Worm (Caenorhabditis elegans) whole organism, mixed stage, embryonic: ENCODE data around the gene R11E3.2.

Experiments
- M03D4.4 ChIP-seq: sonication (generic microtip); optimal IDR thresholded peaks from 2 replicates; lab custom pipeline; 2017; ENCODE audit warnings: mild to moderate bottlenecking, missing genetic modification characterization, missing compliant biosample characterization
- bed-3 ChIP-seq: fragments of 200-800 bp; sonication (Bioruptor generic); optimal IDR thresholded peaks from 3 replicates; lab custom pipeline; 2018; ENCODE audit warnings: mild to moderate bottlenecking, missing genetic modification characterization, moderate library complexity, missing compliant biosample characterization
- blmp-1 ChIP-seq: fragments of 150-350 bp; optimal IDR thresholded peaks from 2 replicates; lab custom pipeline; 2014; ENCODE audit warnings: missing biosample characterization, missing genetic modification characterization
- ceh-39 ChIP-seq: fragments of 150-350 bp; optimal IDR thresholded peaks from 2 replicates; lab custom pipeline; 2014; ENCODE audit warnings: missing biosample characterization, missing genetic modification characterization
- ceh-83 ChIP-seq: fragments of 200-800 bp; sonication (Bioruptor generic); optimal IDR thresholded peaks from 2 replicates; lab custom pipeline; 2018; ENCODE audit warnings: mild to moderate bottlenecking, missing genetic modification characterization, missing compliant biosample characterization
- cnd-1 ChIP-seq: fragments of 200-800 bp; sonication (Bioruptor generic); optimal IDR thresholded peaks from 2 replicates; lab custom pipeline; 2018; ENCODE audit warnings: mild to moderate bottlenecking, missing genetic modification characterization, missing compliant biosample characterization
- drap-1 ChIP-seq: fragments of 200-800 bp; sonication (Bioruptor generic); optimal IDR thresholded peaks from 3 replicates; lab custom pipeline; 2018; ENCODE audit warnings: mild to moderate bottlenecking, missing genetic modification characterization, missing compliant biosample characterization
- elt-3 ChIP-seq: fragments of 150-350 bp; optimal IDR thresholded peaks from 2 replicates; lab custom pipeline; 2014; ENCODE audit warnings: missing biosample characterization, missing genetic modification characterization
- flh-1 ChIP-seq: fragments of 200-800 bp; sonication (Bioruptor generic); optimal IDR thresholded peaks from 2 replicates; lab custom pipeline; 2018; ENCODE audit warnings: mild to moderate bottlenecking, missing genetic modification characterization, moderate library complexity, missing compliant biosample characterization
- hlh-1 ChIP-seq: fragments of 150-350 bp; optimal IDR thresholded peaks from 2 replicates; lab custom pipeline; 2014; ENCODE audit warnings: missing biosample characterization, missing genetic modification reagents, missing genetic modification characterization
- lin-32 ChIP-seq: fragments of 200-800 bp; sonication (Bioruptor generic); optimal IDR thresholded peaks from 2 replicates; lab custom pipeline; 2018; ENCODE audit warnings: mild to moderate bottlenecking, missing genetic modification characterization, missing compliant biosample characterization
- lsy-2 ChIP-seq: fragments of 150-350 bp; optimal IDR thresholded peaks from 2 replicates; lab custom pipeline; 2014; ENCODE audit warnings: missing biosample characterization, missing genetic modification characterization
- mab-5 ChIP-seq: fragments of 150-350 bp; optimal IDR thresholded peaks from 2 replicates; lab custom pipeline; 2014; ENCODE audit warnings: missing biosample characterization, missing genetic modification characterization
- mep-1 ChIP-seq: fragments of 150-350 bp; optimal IDR thresholded peaks from 2 replicates; lab custom pipeline; 2017; ENCODE audit warnings: missing biosample characterization, missing genetic modification reagents, missing genetic modification characterization, inconsistent platforms
- mls-2 ChIP-seq: sonication (generic microtip); optimal IDR thresholded peaks from 2 replicates; lab custom pipeline; 2016; ENCODE audit warnings: mild to moderate bottlenecking, missing genetic modification characterization, moderate library complexity, missing compliant biosample characterization
- nhr-12 ChIP-seq: fragments of 150-350 bp; optimal IDR thresholded peaks from 2 replicates; lab custom pipeline; 2014; ENCODE audit warnings: missing biosample characterization, missing genetic modification characterization
- nhr-2 ChIP-seq: fragments of 150-350 bp; optimal IDR thresholded peaks from 2 replicates; lab custom pipeline; 2014; ENCODE audit warnings: missing biosample characterization, missing genetic modification characterization
- nhr-237 ChIP-seq: fragments of 150-350 bp; optimal IDR thresholded peaks from 2 replicates; lab custom pipeline; 2014; ENCODE audit warnings: missing biosample characterization, missing genetic modification characterization
- nhr-28 ChIP-seq: fragments of 150-350 bp; optimal IDR thresholded peaks from 2 replicates; lab custom pipeline; 2014; ENCODE audit warnings: missing biosample characterization, missing genetic modification characterization
- nhr-76 ChIP-seq: sonication (generic microtip); optimal IDR thresholded peaks from 2 replicates; lab custom pipeline; 2017; ENCODE audit warnings: missing biosample characterization, missing genetic modification characterization
- pha-4 ChIP-seq: fragments of 150-350 bp; optimal IDR thresholded peaks from 2 replicates; lab custom pipeline; 2018; ENCODE audit warnings: missing biosample characterization, missing genetic modification reagents, missing genetic modification characterization
- snpc-4 ChIP-seq: fragments of 150-350 bp; optimal IDR thresholded peaks from 2 replicates; lab custom pipeline; 2014; ENCODE audit warnings: missing biosample characterization, missing genetic modification characterization
- sptf-1 ChIP-seq: sonication (generic microtip); optimal IDR thresholded peaks from 2 replicates; lab custom pipeline; 2017; ENCODE audit warnings: mild to moderate bottlenecking, missing genetic modification characterization, moderate library complexity, missing compliant biosample characterization
- tbx-8 ChIP-seq: fragments of 200-800 bp; sonication (Bioruptor generic); optimal IDR thresholded peaks from 2 replicates; lab custom pipeline; 2018; ENCODE audit warnings: mild to moderate bottlenecking, missing genetic modification characterization, moderate library complexity, missing compliant biosample characterization
- unc-120 ChIP-seq: sonication (generic microtip); optimal IDR thresholded peaks from 2 replicates; lab custom pipeline; 2017; ENCODE audit warnings: missing genetic modification characterization, missing compliant biosample characterization; ENCODE audit not compliant: poor library complexity, severe bottlenecking
- unc-39 ChIP-seq: fragments of 150-350 bp; optimal IDR thresholded peaks from 2 replicates; lab custom pipeline; 2014; ENCODE audit warnings: missing biosample characterization, missing genetic modification characterization
- unc-62 ChIP-seq: fragments of 150-350 bp; optimal IDR thresholded peaks from 2 replicates; lab custom pipeline; 2014; ENCODE audit warnings: missing biosample characterization, missing genetic modification reagents, missing genetic modification characterization
- ztf-11 ChIP-seq: fragments of 150-350 bp; optimal IDR thresholded peaks from 2 replicates; lab custom pipeline; 2014; ENCODE audit warnings: missing biosample characterization, missing genetic modification characterization

R11E3.2 gene

DNA sequence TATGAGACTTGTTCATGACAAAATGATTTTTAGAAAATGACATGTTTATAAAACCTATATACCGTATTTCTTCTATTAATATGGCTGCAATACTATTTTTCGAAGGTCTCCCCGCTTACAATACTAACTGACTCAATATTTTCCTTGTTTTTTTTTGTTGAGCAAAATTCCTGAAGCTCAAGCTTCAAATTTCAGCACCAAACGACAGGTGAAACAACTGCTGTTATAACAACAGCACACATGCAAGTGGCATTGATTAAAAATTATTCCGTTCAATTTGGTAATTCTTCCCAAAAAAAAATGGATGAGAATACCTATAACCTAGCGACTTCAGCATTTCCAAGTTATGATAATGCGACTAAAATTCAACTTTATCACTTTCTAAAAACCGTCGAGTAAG lies 42.3 kb downstream of the R11E3.2 start, which contains the start of gene srw-94:
srw-94 (plus strand) TSS at position 301 of the 400 bp plus-strand sequence.
- TF ChIP-seq tbx-8 (GFP tag; lab: Kevin White, UChicago) = no peak
- no peak for TF ChIP-seq mab-5 (tag; lab: Kevin White, UChicago)
- no peak for TF ChIP-seq ceh-83
- TF ChIP-seq drap-1 (GFP tag; lab: Kevin White, UChicago) = no peak
- TF ChIP-seq unc-120 (tag; lab: Kevin White, UChicago) = no peak
- no peak for TF ChIP-seq cnd-1 (tag; lab: Kevin White, UChicago)
- TF ChIP-seq lin-32 (GFP tag; lab: Kevin White, UChicago) = no peak

DNA sequence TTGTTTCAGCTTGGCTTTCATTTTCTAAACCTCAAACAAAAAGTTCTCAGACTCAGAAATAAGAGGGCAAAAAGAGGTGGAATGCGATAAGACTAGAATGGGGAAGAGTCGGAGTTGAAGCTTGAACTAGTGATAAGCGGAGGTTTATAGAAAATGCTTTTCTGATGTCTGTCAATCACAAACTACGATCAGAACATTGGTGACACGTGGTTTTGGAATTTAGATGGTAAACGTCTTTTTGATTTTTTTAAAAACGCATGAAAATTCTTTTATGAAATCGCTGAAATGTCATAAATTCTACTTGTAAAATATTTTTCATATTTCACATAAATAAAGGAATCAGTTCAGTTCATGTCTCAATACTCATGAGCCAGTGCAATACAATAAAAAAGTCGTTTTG lies 49.2 kb downstream of the R11E3.2 start, which contains the start of gene H06H21.8:
H06H21.8 (minus strand) TSS at position 78 of the 400 bp plus-strand sequence.
- TF ChIP-seq unc-39 (tag; lab: Kevin White, UChicago) (no peak), nhr-12 (tag; lab: Kevin White, UChicago) (no peak), nhr-2 (tag; lab: Kevin White, UChicago) (no peak), mep-1 (no peak), drap-1 (GFP tag; lab: Kevin White, UChicago) (no peak), hlh-1 (tag; lab: Kevin White, UChicago) (no peak)

DNA sequence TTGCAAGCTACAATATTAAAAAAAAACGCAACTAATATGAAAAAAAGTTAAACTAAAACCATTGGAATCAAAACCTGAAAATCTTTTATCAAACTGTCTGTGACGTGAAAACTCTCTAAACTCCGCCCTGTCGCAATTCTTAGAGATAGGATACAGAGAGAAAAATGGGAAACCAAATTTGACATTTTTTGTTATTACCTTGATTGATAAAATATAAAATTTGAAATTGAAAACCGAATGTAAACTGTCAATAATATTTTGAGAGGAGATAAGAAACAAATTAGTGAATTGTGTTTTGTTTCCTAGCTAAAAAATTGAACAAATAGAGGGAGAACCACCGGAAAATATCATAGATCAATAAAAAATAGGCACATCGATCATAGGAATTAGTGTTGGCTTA lies 50.0 kb downstream of the R11E3.2 start:
- no peak for TF ChIP-seq elt-3 (tag; lab: Kevin White, UChicago)
- TF ChIP-seq pha-4 = no peak
- TF ChIP-seq lin-32 (GFP tag; lab: Kevin White, UChicago) = no peak
- TF ChIP-seq ztf-11 (tag; lab: Kevin White, UChicago) = no peak
- no peak for TF ChIP-seq blmp-1 (tag; lab: Kevin White, UChicago)
- no peak for TF ChIP-seq flh-1 (GFP tag; lab: Kevin White, UChicago)
- TF ChIP-seq unc-62 (GFP tag; lab: Kevin White, UChicago) = no peak
- no peak for TF ChIP-seq nhr-28 (tag; lab: Kevin White, UChicago)
- no peak for TF ChIP-seq ceh-39 (tag; lab: Kevin White, UChicago)
- TF ChIP-seq snpc-4 (tag; lab: Kevin White, UChicago) = no peak
- no peak for TF ChIP-seq tbx-8 (GFP tag; lab: Kevin White, UChicago)
- no peak for TF ChIP-seq sptf-1 (tag; lab: Kevin White, UChicago)
- TF ChIP-seq cnd-1 (tag; lab: Kevin White, UChicago) = no peak
- TF ChIP-seq mls-2 (tag; lab: Kevin White, UChicago) = no peak
- TF ChIP-seq bed-3 (GFP tag; lab: Kevin White, UChicago) = no peak
- no peak for TF ChIP-seq lsy-2
- no peak for TF ChIP-seq M03D4.4 (tag; lab: Kevin White, UChicago)
- TF ChIP-seq nhr-76 = no peak
- no peak for TF ChIP-seq nhr-237 (tag; lab: Kevin White, UChicago)
